Fruit fly (Drosophila melanogaster) Kc167 (cell line): ENCODE results near the gene nerfin-1.

Experiments
- Myc ChIP-seq: fragments of >200 bp; optimal IDR thresholded peaks from 2 replicates; lab custom pipeline; 2017; ENCODE audit warnings: missing external identifiers
- Sin3A ChIP-seq: fragments of >200 bp; optimal IDR thresholded peaks from 2 replicates; lab custom pipeline; 2018; ENCODE audit warnings: missing external identifiers
- h ChIP-seq: fragments of >200 bp; optimal IDR thresholded peaks from 3 replicates; lab custom pipeline; 2018; ENCODE audit warnings: missing external identifiers
- insv ChIP-seq: fragments of >200 bp; optimal IDR thresholded peaks from 3 replicates; lab custom pipeline; 2018; ENCODE audit warnings: missing external identifiers
- psq ChIP-seq: fragments of >200 bp; optimal IDR thresholded peaks from 2 replicates; lab custom pipeline; 2017; ENCODE audit warnings: missing external identifiers
- ttk ChIP-seq: sonication (Bioruptor generic); optimal IDR thresholded peaks from 2 replicates; lab custom pipeline; 2017; ENCODE audit warnings: missing external identifiers

nerfin-1 gene

dm6 chr3L:883786-884185 lies 25.1 kb upstream of the nerfin-1 start:
- TF ChIP-seq insv (no peak), Myc (lab: Kevin White, UChicago) (no peak), ttk (lab: Kevin White, UChicago) (no peak), Sin3A (lab: Kevin White, UChicago) (no peak), psq (lab: Kevin White, UChicago) (no peak), h (lab: Kevin White, UChicago) (no peak)

dm6 chr3L:884239-884638 lies 24.7 kb upstream of the nerfin-1 start:
- TF ChIP-seq h (lab: Kevin White, UChicago): no peak
- TF ChIP-seq Sin3A (lab: Kevin White, UChicago): no peak
- TF ChIP-seq psq (lab: Kevin White, UChicago): no peak
- no peak for TF ChIP-seq Myc (lab: Kevin White, UChicago)

- TF ChIP-seq psq (lab: Kevin White, UChicago): no peak
- TF ChIP-seq ttk (lab: Kevin White, UChicago): no peak
- TF ChIP-seq h (lab: Kevin White, UChicago): no peak
- TF ChIP-seq Myc (lab: Kevin White, UChicago): no peak
- no peak for TF ChIP-seq insv
- TF ChIP-seq Sin3A (lab: Kevin White, UChicago): no peak
Measured at dm6 chr3L:885006-885405, 23.9 kb upstream of the nerfin-1 start.

- TF ChIP-seq Myc (lab: Kevin White, UChicago) (no peak), psq (lab: Kevin White, UChicago) (no peak), Sin3A (lab: Kevin White, UChicago) (no peak), h (lab: Kevin White, UChicago) (no peak), ttk (lab: Kevin White, UChicago) (no peak), insv (no peak)
Measured at dm6 chr3L:885624-886257, 23.2 kb upstream of the nerfin-1 start.

dm6 chr3L:887423-888097 lies 21.4 kb upstream of the nerfin-1 start:
- TF ChIP-seq Sin3A (lab: Kevin White, UChicago): no peak
- no peak for TF ChIP-seq ttk (lab: Kevin White, UChicago)
- no peak for TF ChIP-seq insv
- TF ChIP-seq psq (lab: Kevin White, UChicago): no peak
- TF ChIP-seq Myc (lab: Kevin White, UChicago): no peak
- TF ChIP-seq h (lab: Kevin White, UChicago): no peak

- TF ChIP-seq ttk (lab: Kevin White, UChicago) (no peak), Sin3A (lab: Kevin White, UChicago) (no peak), h (lab: Kevin White, UChicago) (no peak), insv (no peak), psq (lab: Kevin White, UChicago) (no peak), Myc (lab: Kevin White, UChicago) (no peak)
Measured at dm6 chr3L:888372-888771, 20.5 kb upstream of the nerfin-1 start.

- TF ChIP-seq Sin3A (lab: Kevin White, UChicago) (no peak), h (lab: Kevin White, UChicago) (no peak), Myc (lab: Kevin White, UChicago) (no peak), insv (no peak), ttk (lab: Kevin White, UChicago) (no peak), psq (lab: Kevin White, UChicago) (no peak)
Measured at dm6 chr3L:895314-895980, 13.5 kb upstream of the nerfin-1 start, which contains the start of gene CG34056. Gene CG34056 (plus strand): TSS chr3L:895951.

- TF ChIP-seq ttk (lab: Kevin White, UChicago): no peak
- no peak for TF ChIP-seq h (lab: Kevin White, UChicago)
- TF ChIP-seq psq (lab: Kevin White, UChicago): no peak
- no peak for TF ChIP-seq Sin3A (lab: Kevin White, UChicago)
- TF ChIP-seq Myc (lab: Kevin White, UChicago): no peak
- no peak for TF ChIP-seq insv
Measured at dm6 chr3L:897080-897479, 11.8 kb upstream of the nerfin-1 start, which contains the start of gene CG34057. Gene CG34057 (plus strand): TSS chr3L:897380.

- TF ChIP-seq insv: no peak
- no peak for TF ChIP-seq Sin3A (lab: Kevin White, UChicago)
- no peak for TF ChIP-seq psq (lab: Kevin White, UChicago)
- no peak for TF ChIP-seq Myc (lab: Kevin White, UChicago)
- no peak for TF ChIP-seq ttk (lab: Kevin White, UChicago)
- no peak for TF ChIP-seq h (lab: Kevin White, UChicago)
Measured at dm6 chr3L:899304-899703, 9.6 kb upstream of the nerfin-1 start.

dm6 chr3L:900466-901249 lies 8.3 kb upstream of the nerfin-1 start:
- TF ChIP-seq insv (no peak), h (lab: Kevin White, UChicago) (no peak), psq (lab: Kevin White, UChicago) (no peak), ttk (lab: Kevin White, UChicago) (no peak), Myc (lab: Kevin White, UChicago) (no peak), Sin3A (lab: Kevin White, UChicago) (no peak)

- TF ChIP-seq h (lab: Kevin White, UChicago) (no peak), Myc (lab: Kevin White, UChicago) (no peak), insv (no peak), Sin3A (lab: Kevin White, UChicago) (no peak), ttk (lab: Kevin White, UChicago) (no peak), psq (lab: Kevin White, UChicago) (no peak)
Measured at dm6 chr3L:901442-901841, 7.5 kb upstream of the nerfin-1 start.
